Fruit fly (Drosophila melanogaster): ENCODE results near the gene Cpr5C.

The Cpr5C gene

DNA sequence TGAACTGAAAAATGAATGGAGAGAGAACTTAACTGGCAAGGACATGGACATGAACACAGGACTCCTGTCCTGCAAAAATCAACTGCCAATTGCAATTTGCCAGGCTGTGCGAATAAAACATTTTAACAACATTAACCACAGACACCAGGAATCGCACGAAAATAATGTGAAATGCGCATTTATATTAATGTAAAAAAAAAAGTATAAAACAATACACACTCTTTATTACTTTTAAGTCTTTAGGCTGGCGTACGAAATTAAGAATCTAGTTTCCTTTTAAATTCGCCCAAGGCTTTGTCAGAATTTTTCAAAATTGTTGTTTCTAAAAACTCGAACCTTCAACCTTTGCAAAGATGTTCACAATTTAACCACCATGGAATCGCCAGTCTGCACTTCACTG is 40.5 kb downstream of the Cpr5C start, which contains the start of gene CG12729:
Gene CG12729 (plus strand): TSS at position 301 of the 400 bp plus-strand sequence.
- TF ChIP-seq psq (optimal IDR thresholded peaks at IDR 0.05): no peak
- TF ChIP-seq CG8478 (optimal IDR thresholded peaks at IDR 0.05): no peak
- TF ChIP-seq Dll (optimal IDR thresholded peaks at IDR 0.05): no peak
- no peak for TF ChIP-seq pan (optimal IDR thresholded peaks at IDR 0.05)

DNA sequence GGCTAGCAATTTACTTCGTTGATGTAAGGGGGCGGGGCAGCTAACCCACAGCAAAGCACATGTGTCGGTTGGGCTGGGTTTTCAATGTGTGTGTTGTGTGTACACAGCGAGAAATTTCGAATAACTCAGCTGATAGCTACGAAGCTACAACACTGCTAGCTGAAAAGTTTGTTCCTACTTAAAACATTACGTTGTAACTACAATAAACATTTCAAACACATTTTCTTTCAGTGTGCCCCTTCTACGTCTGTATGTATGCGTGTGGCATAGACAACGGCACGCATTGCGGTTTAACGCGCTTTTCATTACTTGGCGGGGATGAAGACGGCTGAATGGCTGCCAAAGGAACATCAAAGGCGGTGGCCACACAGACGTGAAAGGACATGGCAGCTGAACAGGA is 43.1 kb downstream of the Cpr5C start:
- TF ChIP-seq usp (GFP tag; optimal IDR thresholded peaks at IDR 0.05) (no peak), pan (optimal IDR thresholded peaks at IDR 0.05) (no peak), CG8478 (optimal IDR thresholded peaks at IDR 0.05) (no peak), psq (optimal IDR thresholded peaks at IDR 0.05) (no peak), EcR (GFP tag; optimal IDR thresholded peaks at IDR 0.05) (no peak), Dll (optimal IDR thresholded peaks at IDR 0.05) (no peak)

dm6 chrX:5852677-5853076 is 48.2 kb downstream of the Cpr5C start:
- no peak for TF ChIP-seq EcR (GFP tag; optimal IDR thresholded peaks at IDR 0.05)
- TF ChIP-seq pan (optimal IDR thresholded peaks at IDR 0.05): no peak
- no peak for TF ChIP-seq CG8478 (optimal IDR thresholded peaks at IDR 0.05)
- no peak for TF ChIP-seq usp (GFP tag; optimal IDR thresholded peaks at IDR 0.05)
- TF ChIP-seq Dll (optimal IDR thresholded peaks at IDR 0.05): no peak
- no peak for TF ChIP-seq psq (optimal IDR thresholded peaks at IDR 0.05)

DNA sequence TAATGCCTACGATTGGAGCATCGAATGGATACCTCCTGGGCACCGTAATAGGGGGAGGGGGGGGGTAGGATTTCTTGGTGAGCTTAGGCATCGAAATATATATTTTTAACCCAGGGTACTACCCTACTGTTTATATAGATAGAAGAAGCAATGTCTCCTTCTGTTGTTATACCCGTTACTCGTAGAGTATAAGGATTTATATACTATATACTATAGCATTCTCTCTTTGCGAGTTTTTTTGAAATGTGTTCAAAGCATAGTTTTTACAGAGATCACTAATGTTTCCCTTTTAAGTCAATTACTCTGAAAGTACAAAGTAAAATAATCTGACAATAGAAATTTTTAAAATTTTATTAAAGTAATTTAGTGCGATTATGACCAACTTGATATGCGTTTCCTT is 49.0 kb downstream of the Cpr5C start, which contains the start of gene CG43136:
Gene CG43136 (plus strand): TSS at position 301 of the 400 bp plus-strand sequence.
- TF ChIP-seq usp (GFP tag; optimal IDR thresholded peaks at IDR 0.05) (no peak), CG8478 (optimal IDR thresholded peaks at IDR 0.05) (no peak), EcR (GFP tag; optimal IDR thresholded peaks at IDR 0.05) (no peak)
